Worm (Caenorhabditis elegans) whole organism, midembryonic: ENCODE measurements around the gene mpz-6.

Experiments used
- T22C8.4 ChIP-seq: fragments of 200-800 bp; sonication (Bioruptor generic); IDR thresholded peaks from 2 replicates; pipeline ENCODE4 v1.3.6; 2022; ENCODE audit warnings: missing genetic modification characterization, missing compliant biosample characterization
- cog-1 ChIP-seq: sonication (generic microtip); optimal IDR thresholded peaks from 2 replicates; lab custom pipeline; 2016; ENCODE audit warnings: missing genetic modification characterization, missing compliant biosample characterization
- flt-1 ChIP-seq: fragments of 200-800 bp; sonication (Bioruptor generic); IDR thresholded peaks from 2 replicates; pipeline ENCODE4 v1.3.6; 2022; ENCODE audit warnings: missing genetic modification characterization, missing compliant biosample characterization
- klf-2 ChIP-seq: fragments of 200-800 bp; sonication (Bioruptor generic); conservative IDR thresholded peaks from 2 replicates; pipeline ENCODE4 v1.3.6; 2022; ENCODE audit warnings: missing genetic modification reagents, missing genetic modification characterization, missing compliant biosample characterization
- med-1 ChIP-seq: sonication (generic microtip); optimal IDR thresholded peaks from 2 replicates; lab custom pipeline; 2017; ENCODE audit warnings: missing genetic modification characterization, mild to moderate bottlenecking, missing compliant biosample characterization, antibody characterized with exemption, missing genetic modification reagents; ENCODE audit not compliant: insufficient read depth
- ref-1 ChIP-seq: fragments of 200-800 bp; sonication (Bioruptor generic); conservative IDR thresholded peaks from 2 replicates; pipeline ENCODE4 v1.3.6; 2022; ENCODE audit warnings: missing genetic modification reagents, missing genetic modification characterization, missing compliant biosample characterization
- tab-1 ChIP-seq: fragments of 200-800 bp; sonication (Bioruptor generic); IDR thresholded peaks from 2 replicates; pipeline ENCODE4 v1.3.6; 2022; ENCODE audit warnings: missing genetic modification characterization, missing compliant biosample characterization
- ztf-23 ChIP-seq: fragments of 200-800 bp; sonication (Bioruptor generic); IDR thresholded peaks from 2 replicates; pipeline ENCODE4 v1.3.6; 2022; ENCODE audit warnings: missing genetic modification reagents, missing genetic modification characterization, missing compliant biosample characterization
- ztf-29 ChIP-seq: fragments of 200-800 bp; sonication (Bioruptor generic); IDR thresholded peaks from 2 replicates; pipeline ENCODE4 v1.3.6; 2022; ENCODE audit warnings: missing genetic modification reagents, missing genetic modification characterization, missing compliant biosample characterization

Gene mpz-6

DNA sequence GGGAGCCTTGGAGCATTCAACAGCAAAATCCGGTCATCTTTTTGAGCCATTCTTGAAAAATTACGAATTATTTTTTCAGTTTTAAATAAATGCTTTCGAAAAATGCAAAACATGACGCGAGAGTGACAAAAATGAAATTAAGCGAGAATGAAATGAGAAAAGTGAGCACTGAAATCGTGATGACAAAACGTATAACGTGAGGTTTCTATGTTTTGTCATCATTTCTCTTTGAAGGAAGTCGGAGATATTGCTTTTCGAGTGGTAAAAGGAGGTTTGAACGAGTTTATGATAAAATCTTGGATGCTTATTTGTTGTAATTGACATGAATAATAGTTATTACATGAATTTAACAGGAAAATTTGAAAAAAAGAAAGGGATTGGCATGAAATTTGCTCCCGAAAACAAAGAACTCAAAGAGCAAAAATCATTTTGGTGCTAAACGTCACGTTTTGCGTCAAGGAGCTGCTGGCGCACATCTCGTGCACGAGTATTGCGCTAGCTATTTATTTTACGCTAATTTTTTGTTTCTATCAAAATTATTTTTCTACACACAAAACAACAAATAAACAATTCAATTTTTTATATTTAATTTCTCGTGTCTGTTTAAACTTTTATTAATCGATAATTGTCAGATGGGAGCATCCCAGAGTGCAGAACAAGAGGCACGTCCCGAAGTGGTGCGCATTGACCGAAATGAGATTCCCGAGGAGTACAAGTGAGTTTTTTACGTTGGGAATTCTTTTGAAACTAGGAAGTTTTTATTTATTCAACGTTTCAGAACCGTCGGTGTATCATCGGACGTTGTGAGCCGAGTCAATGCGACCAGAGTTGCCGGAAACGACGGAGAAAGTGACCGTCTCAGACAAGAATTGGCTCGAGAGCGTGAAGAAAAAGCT, 9.7 kb upstream of the mpz-6 start, which contains the start of the genes gss-1 and chch-3:
TSS of gene gss-1 (minus strand) at position 51 of the 896 bp plus-strand sequence.
TSS of gene chch-3 (plus strand) at position 633 of the 896 bp plus-strand sequence.
- TF ChIP-seq cog-1 (tag; lab: Kevin White, UChicago) (peak; percentile 31), ztf-23 (GFP tag; lab: Robert Waterston, UW) (no peak)

ce11 chrII:9412086-9412608, 5.2 kb upstream of the mpz-6 start, which contains the start of gene arrd-3:
TSS of gene arrd-3 (plus strand) at chrII:9412558.
- TF ChIP-seq ztf-23 (GFP tag; lab: Robert Waterston, UW) (no peak), T22C8.4 (no peak), tab-1 (no peak), ztf-29 (GFP tag; lab: Robert Waterston, UW) (no peak), med-1 (GFP tag; lab: Kevin White, UChicago) (no peak), klf-2 (GFP tag; lab: Robert Waterston, UW) (no peak), ref-1 (GFP tag; lab: Robert Waterston, UW) (no peak), cog-1 (tag; lab: Kevin White, UChicago) (no peak), flt-1 (GFP tag; lab: Robert Waterston, UW) (no peak)

- TF ChIP-seq ztf-23 (GFP tag; lab: Robert Waterston, UW) (no peak), ztf-29 (GFP tag; lab: Robert Waterston, UW) (no peak), klf-2 (GFP tag; lab: Robert Waterston, UW) (no peak), tab-1 (no peak), med-1 (GFP tag; lab: Kevin White, UChicago) (no peak)
Measured at ce11 chrII:9411497-9411896, 4.6 kb upstream of the mpz-6 start, which contains the start of gene M176.9. TSS of gene M176.9 (minus strand) at chrII:9411597.

DNA sequence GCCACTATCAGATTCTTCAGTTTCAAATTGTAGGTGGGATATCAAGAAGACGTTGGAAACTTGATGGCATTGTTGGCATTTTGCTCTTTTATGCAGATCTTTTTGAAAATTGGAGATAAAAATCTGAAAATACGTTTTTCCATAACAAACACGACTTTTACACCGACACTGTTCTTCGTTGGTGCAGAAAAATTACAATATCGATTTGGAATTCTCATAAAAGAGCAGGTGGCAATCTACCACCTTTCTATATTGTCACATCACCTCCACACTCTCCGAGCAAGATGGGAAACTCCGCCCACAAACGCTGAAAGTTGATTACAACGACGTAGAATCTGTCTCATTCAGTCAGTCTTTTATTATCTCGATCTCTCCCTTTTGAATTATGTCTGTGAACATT, 549 bp upstream of the mpz-6 start, which contains the start of gene arrd-2:
TSS of gene arrd-2 (plus strand) at position 301 of the 400 bp plus-strand sequence.
- TF ChIP-seq T22C8.4 (no peak), ztf-29 (GFP tag; lab: Robert Waterston, UW) (no peak), ref-1 (GFP tag; lab: Robert Waterston, UW) (no peak), klf-2 (GFP tag; lab: Robert Waterston, UW) (no peak), ztf-23 (GFP tag; lab: Robert Waterston, UW) (no peak), tab-1 (no peak), cog-1 (tag; lab: Kevin White, UChicago) (no peak), med-1 (GFP tag; lab: Kevin White, UChicago) (no peak), flt-1 (GFP tag; lab: Robert Waterston, UW) (no peak)

DNA sequence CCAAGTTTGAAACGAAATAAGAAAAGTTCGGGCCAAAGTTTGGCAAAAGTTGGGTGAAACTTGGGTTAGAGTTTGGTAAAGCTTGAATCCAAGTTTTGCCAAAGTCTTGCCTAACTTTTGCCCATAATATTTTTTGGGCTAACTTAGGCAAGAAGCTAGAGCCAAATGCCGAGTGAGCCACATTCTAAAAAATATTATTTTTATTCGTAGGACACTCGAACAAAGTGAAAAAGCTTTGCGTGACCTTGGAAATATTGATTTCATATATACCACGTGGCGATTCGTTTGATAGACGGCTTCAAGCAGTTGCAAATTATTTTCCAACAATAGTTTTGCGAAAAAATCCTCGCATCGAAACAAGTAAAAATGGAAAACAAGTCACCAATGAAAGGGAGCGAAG, 3.1 kb downstream of the mpz-6 start, which contains the start of gene Y51B9A.5:
TSS of gene Y51B9A.5 (plus strand) at position 301 of the 400 bp plus-strand sequence.
- no peak for TF ChIP-seq flt-1 (GFP tag; lab: Robert Waterston, UW)
- TF ChIP-seq ztf-23 (GFP tag; lab: Robert Waterston, UW): no peak

DNA sequence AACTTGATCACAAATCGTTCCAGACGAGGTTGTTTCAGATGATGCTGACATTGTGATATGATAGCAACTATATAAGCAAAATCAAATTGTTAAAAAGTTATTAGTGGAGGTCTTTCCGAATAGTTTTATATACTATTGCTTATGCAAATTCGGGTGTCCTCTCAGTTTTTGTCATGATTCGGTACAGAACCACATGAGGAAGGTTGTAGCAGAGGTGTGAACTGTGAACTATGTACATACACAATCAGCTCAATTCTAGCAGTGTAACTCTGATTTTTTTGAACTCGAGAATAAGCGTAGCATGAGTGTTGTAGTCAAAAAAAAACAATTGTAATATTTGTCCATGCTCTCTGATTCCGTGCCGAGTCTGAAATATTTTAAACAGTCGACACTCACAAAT, 3.8 kb downstream of the mpz-6 start, which contains the start of gene Y51B9A.6:
TSS of gene Y51B9A.6 (minus strand) at position 101 of the 400 bp plus-strand sequence.
- TF ChIP-seq tab-1 (no peak), ztf-23 (GFP tag; lab: Robert Waterston, UW) (no peak), ztf-29 (GFP tag; lab: Robert Waterston, UW) (no peak), T22C8.4 (no peak), cog-1 (tag; lab: Kevin White, UChicago) (no peak), klf-2 (GFP tag; lab: Robert Waterston, UW) (no peak), med-1 (GFP tag; lab: Kevin White, UChicago) (no peak), ref-1 (GFP tag; lab: Robert Waterston, UW) (no peak), flt-1 (GFP tag; lab: Robert Waterston, UW) (no peak)

- TF ChIP-seq cog-1 (tag; lab: Kevin White, UChicago) (no peak), ref-1 (GFP tag; lab: Robert Waterston, UW) (no peak), med-1 (GFP tag; lab: Kevin White, UChicago) (no peak), tab-1 (no peak), klf-2 (GFP tag; lab: Robert Waterston, UW) (no peak), ztf-29 (GFP tag; lab: Robert Waterston, UW) (no peak), T22C8.4 (no peak), flt-1 (GFP tag; lab: Robert Waterston, UW) (no peak), ztf-23 (GFP tag; lab: Robert Waterston, UW) (no peak)
Measured at ce11 chrII:9399746-9400145, 7.2 kb downstream of the mpz-6 start, which contains the start of gene Y51B9A.7. TSS of gene Y51B9A.7 (plus strand) at chrII:9400046.

ce11 chrII:9398370-9398901, 8.5 kb downstream of the mpz-6 start, which contains the start of the genes Y51B9A.14 and Y51B9A.8:
TSS of gene Y51B9A.14 (minus strand) at chrII:9398470.
TSS of gene Y51B9A.8 (plus strand) at chrII:9398851.
- TF ChIP-seq med-1 (GFP tag; lab: Kevin White, UChicago): no peak
- TF ChIP-seq cog-1 (tag; lab: Kevin White, UChicago): no peak
- TF ChIP-seq ref-1 (GFP tag; lab: Robert Waterston, UW): no peak
- no peak for TF ChIP-seq tab-1
- no peak for TF ChIP-seq ztf-29 (GFP tag; lab: Robert Waterston, UW)

DNA sequence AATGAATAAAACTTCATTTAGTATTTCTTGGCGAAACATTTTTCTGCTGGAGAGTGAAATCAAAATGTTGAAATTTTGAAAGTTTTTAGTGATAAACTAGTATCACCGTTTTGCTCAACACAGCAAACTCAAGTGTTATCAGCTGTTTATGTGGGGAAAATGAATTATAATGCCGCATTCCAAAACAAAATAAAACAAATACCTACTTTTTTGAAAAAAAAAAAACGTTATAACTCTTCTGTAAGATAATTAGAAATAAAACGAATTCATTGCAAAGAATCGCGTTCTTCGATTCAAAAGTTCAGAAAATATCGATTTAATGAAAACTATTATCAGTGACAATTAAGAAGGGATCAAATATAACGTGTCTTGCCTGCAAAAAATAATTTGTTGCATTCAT, 9.4 kb downstream of the mpz-6 start, which contains the start of gene Y51B9A.9:
TSS of gene Y51B9A.9 (minus strand) at position 101 of the 400 bp plus-strand sequence.
- no peak for TF ChIP-seq flt-1 (GFP tag; lab: Robert Waterston, UW)
- no peak for TF ChIP-seq ztf-29 (GFP tag; lab: Robert Waterston, UW)
- no peak for TF ChIP-seq ztf-23 (GFP tag; lab: Robert Waterston, UW)
- TF ChIP-seq cog-1 (tag; lab: Kevin White, UChicago): no peak
- no peak for TF ChIP-seq tab-1
- TF ChIP-seq ref-1 (GFP tag; lab: Robert Waterston, UW): no peak
- no peak for TF ChIP-seq T22C8.4
